Worm (Caenorhabditis elegans): ENCODE results near the gene gss-1.

- TF ChIP-seq mdl-1 (tag; optimal IDR thresholded peaks at IDR 0.05) (no peak), ztf-4 (tag; optimal IDR thresholded peaks at IDR 0.05) (no peak), sptf-1 (tag; optimal IDR thresholded peaks at IDR 0.05) (no peak), efl-1 (optimal IDR thresholded peaks at IDR 0.05) (no peak), efl-1 (GFP tag; optimal IDR thresholded peaks at IDR 0.05 in 1 of 2) (no peak), nhr-28 (tag; optimal IDR thresholded peaks at IDR 0.05) (no peak), lin-13 (GFP tag; optimal IDR thresholded peaks at IDR 0.05) (no peak), snpc-4 (tag; optimal IDR thresholded peaks at IDR 0.05) (no peak), tbx-2 (tag; optimal IDR thresholded peaks at IDR 0.05) (no peak), ceh-82 (tag; optimal IDR thresholded peaks at IDR 0.05) (no peak), mep-1 (tag; optimal IDR thresholded peaks at IDR 0.05) (no peak)
Measured at ce11 chrII:9379796-9380195, 36.4 kb downstream of the gss-1 start, which contains the start of gene srh-48.

Data from whole organism, L1 larva.